Worm (Caenorhabditis elegans) whole organism, L1 larva: ENCODE data around the gene F10E9.10.

Source experiments
- C04F5.9 ChIP-seq: sonication (generic microtip); optimal IDR thresholded peaks from 2 replicates; lab custom pipeline; 2016; ENCODE audit warnings: missing genetic modification characterization, missing compliant biosample characterization
- C16A3.4 ChIP-seq: fragments of 150-350 bp; optimal IDR thresholded peaks from 2 replicates; lab custom pipeline; 2014; ENCODE audit warnings: missing biosample characterization, missing genetic modification characterization
- C34B4.2 ChIP-seq: sonication (generic microtip); optimal IDR thresholded peaks from 2 replicates; lab custom pipeline; 2017; ENCODE audit warnings: mild to moderate bottlenecking, missing genetic modification characterization, missing compliant biosample characterization
- F16B12.6 ChIP-seq: fragments of 150-350 bp; optimal IDR thresholded peaks from 2 replicates; lab custom pipeline; 2014; ENCODE audit warnings: missing biosample characterization, missing genetic modification characterization
- Y116A8C.19 ChIP-seq: sonication (generic microtip); optimal IDR thresholded peaks from 2 replicates; lab custom pipeline; 2016; ENCODE audit warnings: missing compliant biosample characterization, missing genetic modification characterization, borderline replicate concordance
- aha-1 ChIP-seq: fragments of 150-350 bp; optimal IDR thresholded peaks from 2 replicates; lab custom pipeline; 2014; ENCODE audit warnings: missing biosample characterization, missing genetic modification characterization
- alr-1 ChIP-seq: fragments of 200-800 bp; sonication (Bioruptor generic); optimal IDR thresholded peaks from 2 replicates; lab custom pipeline; 2018; ENCODE audit warnings: borderline replicate concordance, mild to moderate bottlenecking, missing genetic modification characterization, missing compliant biosample characterization
- ama-1 ChIP-seq: fragments of 150-350 bp; optimal IDR thresholded peaks from 2 replicates; lab custom pipeline; 2014
- blmp-1 ChIP-seq: fragments of 150-350 bp; optimal IDR thresholded peaks from 2 replicates; lab custom pipeline; 2014; ENCODE audit warnings: missing biosample characterization, missing genetic modification characterization
- ceh-82 ChIP-seq, 3 experiments: fragments of 150-350 bp in 1 of 3; sonication (generic microtip) in 2 of 3; optimal IDR thresholded peaks; 2 replicates each; lab custom pipeline; 2014 to 2017; ENCODE audit warnings: missing biosample characterization in 3 of 3, missing genetic modification characterization in 3 of 3
- ceh-90 ChIP-seq: sonication (generic microtip); optimal IDR thresholded peaks from 2 replicates; lab custom pipeline; 2016; ENCODE audit warnings: missing genetic modification characterization, missing compliant biosample characterization
- dpl-1 ChIP-seq, 3 experiments: fragments of 150-350 bp in 2 of 3; sonication (generic microtip) in 1 of 3; optimal IDR thresholded peaks; 2 replicates each; lab custom pipeline; 2014 to 2017; ENCODE audit warnings: missing biosample characterization in 3 of 3, missing genetic modification characterization in 3 of 3, missing genetic modification reagents in 3 of 3
- dsc-1 ChIP-seq: sonication (generic microtip); optimal IDR thresholded peaks from 2 replicates; lab custom pipeline; 2016; ENCODE audit warnings: mild to moderate bottlenecking, missing genetic modification characterization, missing compliant biosample characterization
- efl-3 ChIP-seq: fragments of 200-800 bp; sonication (Bioruptor generic); optimal IDR thresholded peaks from 2 replicates; lab custom pipeline; 2018; ENCODE audit warnings: mild to moderate bottlenecking, missing genetic modification characterization, missing compliant biosample characterization
- elt-3 ChIP-seq, 6 experiments: fragments of 150-350 bp in 1 of 6; sonication (generic microtip); optimal IDR thresholded peaks; 2 replicates each; lab custom pipeline; 2017 to 2018; ENCODE audit warnings: missing biosample characterization in 6 of 6, missing genetic modification characterization in 6 of 6, inconsistent platforms in 1 of 6
- ets-5 ChIP-seq: fragments of 200-800 bp; sonication (Bioruptor generic); IDR thresholded peaks from 2 replicates; pipeline ENCODE4 v1.3.6; 2022; ENCODE audit warnings: missing genetic modification characterization, missing compliant biosample characterization
- fkh-10 ChIP-seq: sonication (generic microtip); optimal IDR thresholded peaks from 2 replicates; lab custom pipeline; 2017; ENCODE audit warnings: missing biosample characterization, missing genetic modification reagents, missing genetic modification characterization
- grh-1 ChIP-seq: fragments of 200-800 bp; sonication (Bioruptor generic); IDR thresholded peaks from 2 replicates; pipeline ENCODE4 v1.3.6; 2022; ENCODE audit warnings: missing genetic modification reagents, missing genetic modification characterization, missing compliant biosample characterization
- hlh-4 ChIP-seq: sonication (generic microtip); optimal IDR thresholded peaks from 2 replicates; lab custom pipeline; 2016; ENCODE audit warnings: mild to moderate bottlenecking, missing genetic modification characterization, missing compliant biosample characterization
- hpl-2 ChIP-seq: fragments of 150-350 bp; optimal IDR thresholded peaks from 2 replicates; lab custom pipeline; 2014; ENCODE audit warnings: missing biosample characterization, missing genetic modification reagents, missing genetic modification characterization
- irx-1 ChIP-seq: sonication (generic microtip); optimal IDR thresholded peaks from 2 replicates; lab custom pipeline; 2016; ENCODE audit warnings: missing genetic modification characterization, missing compliant biosample characterization
- isw-1 ChIP-seq: fragments of 200-800 bp; sonication (Bioruptor generic); IDR thresholded peaks from 2 replicates; pipeline ENCODE4 v1.3.6; 2022; ENCODE audit warnings: missing genetic modification characterization, missing compliant biosample characterization
- jun-1 ChIP-seq: fragments of 150-350 bp; optimal IDR thresholded peaks from 2 replicates; lab custom pipeline; 2014; ENCODE audit warnings: missing biosample characterization, missing genetic modification reagents, missing genetic modification characterization
- lin-14 ChIP-seq: fragments of 200-800 bp; sonication (Bioruptor generic); optimal IDR thresholded peaks from 2 replicates; lab custom pipeline; 2018; ENCODE audit warnings: mild to moderate bottlenecking, missing genetic modification characterization, moderate library complexity, missing compliant biosample characterization
- lin-15B ChIP-seq: fragments of 150-350 bp; sonication (generic microtip); optimal IDR thresholded peaks from 3 replicates; lab custom pipeline; 2014; ENCODE audit warnings: missing biosample characterization, missing genetic modification characterization
- lin-39 ChIP-seq: fragments of 150-350 bp; optimal IDR thresholded peaks from 2 replicates; lab custom pipeline; 2014; ENCODE audit warnings: missing biosample characterization, missing genetic modification reagents, missing genetic modification characterization
- lir-3 ChIP-seq: sonication (generic microtip); optimal IDR thresholded peaks from 2 replicates; lab custom pipeline; 2016; ENCODE audit warnings: mild to moderate bottlenecking, missing genetic modification characterization, moderate library complexity, missing compliant biosample characterization; ENCODE audit not compliant: poor library complexity
- mep-1 ChIP-seq: fragments of 150-350 bp; optimal IDR thresholded peaks from 2 replicates; lab custom pipeline; 2014; ENCODE audit warnings: missing biosample characterization, missing genetic modification characterization
- nhr-11 ChIP-seq: fragments of 150-350 bp; optimal IDR thresholded peaks from 2 replicates; lab custom pipeline; 2014; ENCODE audit warnings: missing biosample characterization, missing genetic modification characterization
- nhr-12 ChIP-seq: sonication (generic microtip); optimal IDR thresholded peaks from 2 replicates; lab custom pipeline; 2017; ENCODE audit warnings: missing biosample characterization, missing genetic modification characterization
- nhr-19 ChIP-seq: fragments of 200-800 bp; sonication (Bioruptor generic); conservative IDR thresholded peaks from 2 replicates; pipeline ENCODE4 v1.3.6; 2022; ENCODE audit warnings: missing genetic modification characterization, missing compliant biosample characterization
- nhr-20 ChIP-seq: sonication (generic microtip); optimal IDR thresholded peaks from 2 replicates; lab custom pipeline; 2016; ENCODE audit warnings: mild to moderate bottlenecking, missing genetic modification characterization, missing compliant biosample characterization
- nhr-28 ChIP-seq: fragments of 150-350 bp; optimal IDR thresholded peaks from 2 replicates; lab custom pipeline; 2014; ENCODE audit warnings: missing biosample characterization, missing genetic modification characterization
- nhr-47 ChIP-seq: sonication (generic microtip); optimal IDR thresholded peaks from 2 replicates; lab custom pipeline; 2016; ENCODE audit warnings: mild to moderate bottlenecking, missing genetic modification characterization, moderate library complexity, missing compliant biosample characterization
- nhr-71 ChIP-seq: sonication (generic microtip); optimal IDR thresholded peaks from 2 replicates; lab custom pipeline; 2016; ENCODE audit warnings: mild to moderate bottlenecking, missing genetic modification characterization, moderate library complexity, missing compliant biosample characterization
- nhr-84 ChIP-seq: sonication (generic microtip); optimal IDR thresholded peaks from 2 replicates; lab custom pipeline; 2017; ENCODE audit warnings: missing biosample characterization, missing genetic modification characterization
- nhr-90 ChIP-seq: sonication (generic microtip); optimal IDR thresholded peaks from 2 replicates; lab custom pipeline; 2016; ENCODE audit warnings: mild to moderate bottlenecking, missing genetic modification characterization, missing compliant biosample characterization; ENCODE audit not compliant: poor library complexity
- pag-3 ChIP-seq: sonication (generic microtip); optimal IDR thresholded peaks from 2 replicates; lab custom pipeline; 2017; ENCODE audit warnings: missing genetic modification characterization, mild to moderate bottlenecking, missing compliant biosample characterization, antibody characterized with exemption, borderline replicate concordance; ENCODE audit not compliant: insufficient read depth
- pax-3 ChIP-seq: fragments of 200-800 bp; sonication (Bioruptor generic); optimal IDR thresholded peaks from 2 replicates; lab custom pipeline; 2018; ENCODE audit warnings: mild to moderate bottlenecking, missing genetic modification characterization, moderate library complexity, missing compliant biosample characterization
- pqm-1 ChIP-seq: sonication (generic microtip); optimal IDR thresholded peaks from 3 replicates; lab custom pipeline; 2017; ENCODE audit warnings: missing biosample characterization, missing genetic modification characterization
- rnt-1 ChIP-seq: sonication (generic microtip); optimal IDR thresholded peaks from 2 replicates; lab custom pipeline; 2016; ENCODE audit warnings: mild to moderate bottlenecking, missing genetic modification characterization, moderate library complexity, missing compliant biosample characterization
- snpc-4 ChIP-seq: fragments of 150-350 bp; optimal IDR thresholded peaks from 2 replicates; lab custom pipeline; 2014; ENCODE audit warnings: missing biosample characterization, missing genetic modification characterization
- snu-23 ChIP-seq: sonication (generic microtip); optimal IDR thresholded peaks from 2 replicates; lab custom pipeline; 2016; ENCODE audit warnings: missing genetic modification characterization, missing compliant biosample characterization
- unc-130 ChIP-seq: fragments of 150-350 bp; optimal IDR thresholded peaks from 2 replicates; lab custom pipeline; 2017; ENCODE audit warnings: missing biosample characterization, missing genetic modification characterization, inconsistent platforms
- unc-30 ChIP-seq: sonication (generic microtip); optimal IDR thresholded peaks from 2 replicates; lab custom pipeline; 2017; ENCODE audit warnings: missing biosample characterization, missing genetic modification characterization
- unc-62 ChIP-seq: fragments of 150-350 bp; optimal IDR thresholded peaks from 2 replicates; lab custom pipeline; 2014; ENCODE audit warnings: missing biosample characterization, missing genetic modification reagents, missing genetic modification characterization
- unc-86 ChIP-seq: sonication (generic microtip); optimal IDR thresholded peaks from 2 replicates; lab custom pipeline; 2016; ENCODE audit warnings: missing genetic modification characterization, missing compliant biosample characterization
- unc-98 ChIP-seq: fragments of 200-800 bp; sonication (Bioruptor generic); IDR thresholded peaks from 2 replicates; pipeline ENCODE4 v1.3.6; 2022; ENCODE audit warnings: missing genetic modification characterization, missing compliant biosample characterization
- vab-15 ChIP-seq: sonication (generic microtip); optimal IDR thresholded peaks from 2 replicates; lab custom pipeline; 2017; ENCODE audit warnings: missing genotype, mild to moderate bottlenecking, missing genetic modification characterization, missing compliant biosample characterization
- xbp-1 ChIP-seq: sonication (generic microtip); optimal IDR thresholded peaks from 2 replicates; lab custom pipeline; 2016; ENCODE audit warnings: missing genetic modification characterization, missing compliant biosample characterization
- zag-1 ChIP-seq: fragments of 150-350 bp; optimal IDR thresholded peaks from 2 replicates; lab custom pipeline; 2014; ENCODE audit warnings: missing biosample characterization, missing genetic modification characterization
- zip-4 ChIP-seq: fragments of 200-800 bp; sonication (Bioruptor generic); optimal IDR thresholded peaks from 2 replicates; lab custom pipeline; 2018; ENCODE audit warnings: mild to moderate bottlenecking, missing genetic modification characterization, moderate library complexity, missing compliant biosample characterization
- ztf-11 ChIP-seq, 2 experiments: sonication (generic microtip); optimal IDR thresholded peaks; 2 replicates each; lab custom pipeline; 2016 to 2017; ENCODE audit warnings: missing genetic modification characterization in 2 of 2, missing biosample characterization in 1 of 2, missing compliant biosample characterization in 1 of 2

The F10E9.10 gene

ce11 chrIII:8358213-8358672 lies 38.2 kb upstream of the F10E9.10 start, which contains the start of the genes R05D3.8 and rfp-1 (continued):
- TF ChIP-seq rnt-1 (peak; percentile 79), nhr-47 (tag; lab: Kevin White, UChicago) (peak; percentile 80), efl-3 (GFP tag; lab: Kevin White, UChicago) (no peak), zip-4 (GFP tag; lab: Kevin White, UChicago) (no peak), nhr-11 (tag; lab: Kevin White, UChicago) (no peak), mep-1 (peak; percentile 91), fkh-10 (peak; percentile 58), elt-3 (tag; optimal IDR thresholded peaks at IDR 0.05; lab: Kevin White, UChicago) (peak in 3 of 6 experiments; percentile 4 to 74 (median 20)), alr-1 (no peak), pqm-1 (tag; lab: Kevin White, UChicago) (no peak), aha-1 (no peak), snpc-4 (tag; lab: Kevin White, UChicago) (peak; percentile 4), Y116A8C.19 (no peak), F16B12.6 (tag; lab: Kevin White, UChicago) (peak; percentile 53), nhr-84 (tag; lab: Kevin White, UChicago) (no peak), isw-1 (GFP tag; lab: Robert Waterston, UW) (peak; percentile 60), blmp-1 (peak; percentile 86), dsc-1 (tag; lab: Kevin White, UChicago) (peak; percentile 52), irx-1 (tag; lab: Kevin White, UChicago) (peak; percentile 28), unc-62 (GFP tag; lab: Kevin White, UChicago) (no peak), nhr-90 (peak; percentile 63), ztf-11 (tag; optimal IDR thresholded peaks at IDR 0.05; lab: Kevin White, UChicago) (peak in 1 of 2 experiments; percentile 9), zag-1 (tag; lab: Kevin White, UChicago) (no peak), ceh-90 (tag; lab: Kevin White, UChicago) (no peak), unc-98 (GFP tag; lab: Robert Waterston, UW) (no peak), lir-3 (tag; lab: Kevin White, UChicago) (peak; percentile 42), lin-39 (peak; percentile 44), C34B4.2 (tag; lab: Kevin White, UChicago) (no peak), xbp-1 (tag; lab: Kevin White, UChicago) (peak; percentile 73), snu-23 (GFP tag; lab: Kevin White, UChicago) (peak; percentile 88), unc-86 (peak; percentile 63), unc-130 (tag; lab: Kevin White, UChicago) (peak; percentile 71), hlh-4 (tag; lab: Kevin White, UChicago) (no peak), dpl-1 (GFP tag; optimal IDR thresholded peaks at IDR 0.05; lab: Kevin White, UChicago) (peak; percentile 80 to 86 (median 85)), ama-1 (lab: Kevin White, UChicago) (no peak), pax-3 (tag; lab: Kevin White, UChicago) (no peak), lin-14 (GFP tag; lab: Kevin White, UChicago) (peak; percentile 85), nhr-71 (tag; lab: Kevin White, UChicago) (peak; percentile 85), ceh-82 (tag; optimal IDR thresholded peaks at IDR 0.05; lab: Kevin White, UChicago) (peak; percentile 58 to 88 (median 61)), jun-1 (tag; lab: Kevin White, UChicago) (no peak), nhr-20 (tag; lab: Kevin White, UChicago) (peak; percentile 79), unc-30 (no peak), grh-1 (peak; percentile 66), ets-5 (GFP tag; lab: Robert Waterston, UW) (no peak), C16A3.4 (peak; percentile 91), pag-3 (tag; lab: Kevin White, UChicago) (no peak), lin-15B (tag; lab: Kevin White, UChicago) (peak; percentile 92), hpl-2 (GFP tag; lab: Kevin White, UChicago) (no peak), nhr-12 (tag; lab: Kevin White, UChicago) (no peak), nhr-28 (tag; lab: Kevin White, UChicago) (no peak), vab-15 (peak; percentile 32), C04F5.9 (tag; lab: Kevin White, UChicago) (peak; percentile 58), nhr-19 (peak; percentile 68)
